Fruit fly (Drosophila melanogaster) whole organism, pupa: ENCODE measurements around the gene Pdh.

Experiments
- CG14655 ChIP-seq: fragments of 200-800 bp; sonication (Bioruptor generic); optimal IDR thresholded peaks from 3 replicates; lab custom pipeline; 2017; ENCODE audit warnings: mild to moderate bottlenecking, missing biosample characterization, missing genetic modification reagents, missing genetic modification characterization
- D1 ChIP-seq: fragments of 200-800 bp; sonication (Bioruptor generic); optimal IDR thresholded peaks from 2 replicates; lab custom pipeline; 2018; ENCODE audit warnings: missing biosample characterization, mild to moderate bottlenecking, missing genetic modification characterization, moderate library complexity
- Snoo ChIP-seq: fragments of 200-800 bp; sonication (Bioruptor generic); optimal IDR thresholded peaks from 3 replicates; lab custom pipeline; 2017; ENCODE audit warnings: missing biosample characterization, mild to moderate bottlenecking, missing genetic modification characterization, inconsistent platforms

dm6 chr3L:16357187-16357728 lies 3.2 kb upstream of the Pdh start:
- TF ChIP-seq D1 (tag; lab: Kevin White, UChicago): no peak
- no peak for TF ChIP-seq CG14655 (GFP tag; lab: Kevin White, UChicago)
- no peak for TF ChIP-seq Snoo
